Worm (Caenorhabditis elegans): Measurements from ENCODE around the gene C08H9.16.

DNA sequence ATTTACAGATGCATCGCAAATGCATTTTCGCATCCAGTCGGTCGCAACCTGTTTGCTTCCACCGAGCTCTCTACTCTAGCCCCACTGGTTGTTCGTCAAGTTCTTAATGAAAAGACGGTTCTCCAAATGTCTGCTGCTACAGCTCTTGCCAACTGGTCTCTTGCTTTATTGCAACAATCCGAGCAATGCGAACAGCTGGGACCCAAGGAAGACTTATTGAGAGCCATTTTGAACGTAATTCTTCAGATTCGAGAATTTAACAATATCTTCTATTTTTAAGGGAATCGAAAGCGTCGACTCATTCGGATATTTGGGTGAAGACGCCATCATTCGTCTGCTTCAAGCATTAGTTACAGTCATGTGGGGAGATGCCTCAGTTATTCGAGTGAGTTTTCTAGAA is 50.7 kb downstream of the C08H9.16 start:
- TF ChIP-seq him-1 (tag; optimal IDR thresholded peaks at IDR 0.05) (no peak), dao-5 (tag; optimal IDR thresholded peaks at IDR 0.05) (no peak), W03F9.2 (tag; optimal IDR thresholded peaks at IDR 0.05) (no peak)

All from whole organism, L4/young adult.